Worm (Caenorhabditis elegans): ENCODE data around the gene clc-24.

ce11 chrIII:1037173-1037572, 27.3 kb downstream of the clc-24 start, which contains the start of the genes chin-1 and BE0003N10.1:
- TF ChIP-seq snpc-3.4 (tag; optimal IDR thresholded peaks at IDR 0.05) (no peak), Y79H2A.3 (GFP tag; conservative IDR thresholded peaks at IDR 0.05) (no peak), somi-1 (GFP tag; optimal IDR thresholded peaks at IDR 0.05) (no peak), K12H6.12 (tag; optimal IDR thresholded peaks at IDR 0.05) (no peak), hlh-26 (GFP tag; conservative IDR thresholded peaks at IDR 0.05) (no peak), ztf-25 (GFP tag; IDR thresholded peaks at IDR 0.05) (no peak), F57A8.1 (GFP tag; optimal IDR thresholded peaks at IDR 0.05) (no peak), Y56A3A.18 (GFP tag; IDR thresholded peaks at IDR 0.05) (no peak), nfya-2 (GFP tag; IDR thresholded peaks at IDR 0.05) (no peak), ceh-79 (tag; optimal IDR thresholded peaks at IDR 0.05) (no peak), ama-1 (optimal IDR thresholded peaks at IDR 0.05) (no peak), ama-1 (GFP tag; optimal IDR thresholded peaks at IDR 0.05) (no peak)

Measured in whole organism, young adult.